Worm (Caenorhabditis elegans): Measurements from ENCODE around the gene hacd-1.

DNA sequence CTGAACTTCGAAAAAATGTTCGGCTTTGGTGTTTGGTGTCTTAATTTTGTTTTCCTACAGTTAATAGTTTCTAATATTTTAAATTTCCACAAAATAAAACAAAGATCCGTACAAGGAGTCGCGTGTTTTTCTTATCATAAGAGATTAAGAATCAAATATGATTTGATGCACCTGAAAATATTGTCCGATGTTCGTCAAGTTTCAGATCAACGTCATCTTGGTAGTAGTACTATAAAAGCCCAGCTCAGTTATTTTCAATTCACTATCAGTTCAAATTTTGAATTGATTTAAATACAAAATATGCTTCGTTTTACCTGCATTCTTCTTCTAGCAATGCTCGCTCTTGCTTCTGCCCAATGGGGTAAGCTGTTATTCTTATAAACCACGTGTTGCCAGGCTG is 15.1 kb upstream of the hacd-1 start, which contains the start of gene cnc-5:
- TF ChIP-seq elt-3 (tag; optimal IDR thresholded peaks at IDR 0.05), result no peak
- no peak for TF ChIP-seq lir-3 (tag; optimal IDR thresholded peaks at IDR 0.05; ENCODE audit: poor library complexity)
- no peak for TF ChIP-seq hpl-2 (GFP tag; optimal IDR thresholded peaks at IDR 0.05)
- TF ChIP-seq alr-1 (tag; optimal IDR thresholded peaks at IDR 0.05; ENCODE audit: borderline replicate concordance), result no peak
- no peak for TF ChIP-seq ceh-90 (tag; optimal IDR thresholded peaks at IDR 0.05)
